Worm (Caenorhabditis elegans) whole organism, early embryonic: ENCODE data around the gene srj-20.
"Not testable (repeated sequence)": the region's sequence is repeated elsewhere in the genome, so short reads cannot be mapped to it uniquely, and the experiment has no call there.

ENCODE experiments used
- B0310.2 ChIP-seq: sonication (generic microtip); optimal IDR thresholded peaks from 2 replicates; lab custom pipeline; 2016; ENCODE audit warnings: mild to moderate bottlenecking, missing genetic modification characterization, missing compliant biosample characterization
- F13C5.2 ChIP-seq: sonication (generic microtip); optimal IDR thresholded peaks from 2 replicates; lab custom pipeline; 2017; ENCODE audit warnings: mild to moderate bottlenecking, missing genetic modification characterization, inconsistent platforms, missing compliant biosample characterization
- aly-1 ChIP-seq: sonication (generic microtip); optimal IDR thresholded peaks from 2 replicates; lab custom pipeline; 2016; ENCODE audit warnings: missing genetic modification characterization, missing compliant biosample characterization
- ama-1 ChIP-seq: fragments of 150-350 bp; optimal IDR thresholded peaks from 2 replicates; lab custom pipeline; 2014
- ceh-13 ChIP-seq: fragments of 200-800 bp; sonication (Bioruptor generic); optimal IDR thresholded peaks from 2 replicates; lab custom pipeline; 2018; ENCODE audit warnings: mild to moderate bottlenecking, missing genetic modification characterization, missing compliant biosample characterization
- ceh-36 ChIP-seq: sonication (generic microtip); optimal IDR thresholded peaks from 2 replicates; lab custom pipeline; 2016; ENCODE audit warnings: missing genetic modification characterization, inconsistent platforms, missing compliant biosample characterization
- ets-7 ChIP-seq: sonication (generic microtip); optimal IDR thresholded peaks from 2 replicates; lab custom pipeline; 2016; ENCODE audit warnings: missing genotype, missing genetic modification characterization, missing compliant biosample characterization
- flt-1 ChIP-seq: fragments of 200-800 bp; sonication (Bioruptor generic); IDR thresholded peaks from 2 replicates; pipeline ENCODE4 v1.3.6; 2022; ENCODE audit warnings: missing genetic modification characterization, missing compliant biosample characterization
- hmbx-1 ChIP-seq: sonication (generic microtip); optimal IDR thresholded peaks from 2 replicates; lab custom pipeline; 2016; ENCODE audit warnings: mild to moderate bottlenecking, missing genetic modification characterization, missing compliant biosample characterization
- hmg-4 ChIP-seq: fragments of 200-800 bp; sonication (Bioruptor generic); optimal IDR thresholded peaks from 2 replicates; lab custom pipeline; 2018; ENCODE audit warnings: mild to moderate bottlenecking, missing genetic modification characterization, missing compliant biosample characterization
- hnd-1 ChIP-seq: sonication (generic microtip); optimal IDR thresholded peaks from 2 replicates; lab custom pipeline; 2016; ENCODE audit warnings: missing genetic modification characterization, missing compliant biosample characterization
- pes-1 ChIP-seq: fragments of 200-800 bp; sonication (Bioruptor generic); IDR thresholded peaks from 2 replicates; pipeline ENCODE4 v1.3.6; 2022; ENCODE audit warnings: missing genetic modification reagents, missing genetic modification characterization, missing compliant biosample characterization
- scrt-1 ChIP-seq: fragments of 200-800 bp; sonication (Bioruptor generic); IDR thresholded peaks from 2 replicates; pipeline ENCODE4 v1.3.6; 2022; ENCODE audit warnings: missing genetic modification characterization, missing compliant biosample characterization
- sea-1 ChIP-seq: fragments of 200-800 bp; sonication (Bioruptor generic); conservative IDR thresholded peaks from 2 replicates; pipeline ENCODE4 v1.3.6; 2022; ENCODE audit warnings: missing genetic modification characterization, missing compliant biosample characterization
- tbx-11 ChIP-seq: fragments of 200-800 bp; sonication (Bioruptor generic); IDR thresholded peaks from 2 replicates; pipeline ENCODE4 v1.3.6; 2022; ENCODE audit warnings: missing genetic modification characterization, missing compliant biosample characterization
- tbx-37 ChIP-seq: fragments of 200-800 bp; sonication (Bioruptor generic); conservative IDR thresholded peaks from 2 replicates; pipeline ENCODE4 v1.3.6; 2022; ENCODE audit warnings: missing genetic modification reagents, missing genetic modification characterization, missing compliant biosample characterization
- tra-4 ChIP-seq: sonication (generic microtip); optimal IDR thresholded peaks from 2 replicates; lab custom pipeline; 2017; ENCODE audit warnings: missing genetic modification characterization, missing compliant biosample characterization

srj-20 gene

DNA sequence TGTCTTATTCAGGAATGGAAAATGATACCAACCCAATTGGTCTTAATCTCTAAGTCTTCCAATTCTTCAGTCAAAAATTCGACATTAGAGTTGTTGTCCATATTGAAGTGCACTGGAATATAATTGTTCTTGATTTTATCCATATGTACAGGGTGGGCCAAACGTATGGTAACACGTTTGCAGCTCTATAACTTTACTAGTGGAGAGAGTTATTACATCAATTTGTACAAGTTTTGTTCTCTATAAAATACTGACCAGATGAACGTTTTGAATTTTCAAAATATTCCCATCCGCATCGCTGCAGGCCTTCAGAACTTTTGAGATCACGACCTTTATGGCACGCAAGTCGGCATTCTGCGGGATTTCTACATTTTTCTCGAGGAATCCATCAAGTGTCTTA, 25.8 kb upstream of the srj-20 start, which contains the start of gene F53E10.5:
Gene F53E10.5, minus strand, starts transcription at position 101 of the 400 bp plus-strand sequence.
- TF ChIP-seq tbx-37 (GFP tag; lab: Robert Waterston, UW); pes-1 (GFP tag; lab: Robert Waterston, UW); hnd-1 (tag; lab: Kevin White, UChicago): not testable (repeated sequence)

DNA sequence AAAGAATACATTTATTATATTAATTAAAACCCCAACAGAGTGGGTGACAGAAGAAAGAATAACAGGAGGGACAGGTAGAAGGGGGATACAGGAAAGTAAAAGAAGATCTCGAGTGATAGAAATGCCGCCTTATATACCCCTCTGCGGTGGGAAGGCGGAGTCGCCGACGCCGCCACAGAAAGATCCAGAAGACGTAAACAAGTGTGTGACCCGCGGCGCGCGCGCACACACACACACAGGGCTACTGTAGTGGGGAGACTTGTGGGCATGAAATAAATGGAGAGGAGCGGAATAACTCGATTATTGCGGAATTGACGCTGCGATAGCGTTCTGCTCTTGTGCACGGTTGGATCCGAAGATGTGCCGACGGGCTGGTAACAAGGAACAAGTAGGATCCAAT, 22.7 kb upstream of the srj-20 start:
- TF ChIP-seq sea-1 (GFP tag; lab: Robert Waterston, UW), result no peak
- TF ChIP-seq ceh-36 (tag; lab: Kevin White, UChicago), result no peak
- TF ChIP-seq hmbx-1 (tag; lab: Kevin White, UChicago), result no peak
- TF ChIP-seq tbx-11 (GFP tag; lab: Robert Waterston, UW), result no peak
- TF ChIP-seq tbx-37 (GFP tag; lab: Robert Waterston, UW), result no peak
- TF ChIP-seq flt-1 (GFP tag; lab: Robert Waterston, UW), result no peak
- no peak for TF ChIP-seq tra-4 (tag; lab: Kevin White, UChicago)
- TF ChIP-seq hmg-4, result no peak
- no peak for TF ChIP-seq hnd-1 (tag; lab: Kevin White, UChicago)
- TF ChIP-seq ets-7 (tag; lab: Kevin White, UChicago), result no peak
- no peak for TF ChIP-seq B0310.2 (tag; lab: Kevin White, UChicago)
- no peak for TF ChIP-seq scrt-1
- no peak for TF ChIP-seq pes-1 (GFP tag; lab: Robert Waterston, UW)
- TF ChIP-seq aly-1, result no peak
- TF ChIP-seq F13C5.2, result no peak
- no peak for TF ChIP-seq ceh-13 (GFP tag; lab: Kevin White, UChicago)
- no peak for TF ChIP-seq ama-1

DNA sequence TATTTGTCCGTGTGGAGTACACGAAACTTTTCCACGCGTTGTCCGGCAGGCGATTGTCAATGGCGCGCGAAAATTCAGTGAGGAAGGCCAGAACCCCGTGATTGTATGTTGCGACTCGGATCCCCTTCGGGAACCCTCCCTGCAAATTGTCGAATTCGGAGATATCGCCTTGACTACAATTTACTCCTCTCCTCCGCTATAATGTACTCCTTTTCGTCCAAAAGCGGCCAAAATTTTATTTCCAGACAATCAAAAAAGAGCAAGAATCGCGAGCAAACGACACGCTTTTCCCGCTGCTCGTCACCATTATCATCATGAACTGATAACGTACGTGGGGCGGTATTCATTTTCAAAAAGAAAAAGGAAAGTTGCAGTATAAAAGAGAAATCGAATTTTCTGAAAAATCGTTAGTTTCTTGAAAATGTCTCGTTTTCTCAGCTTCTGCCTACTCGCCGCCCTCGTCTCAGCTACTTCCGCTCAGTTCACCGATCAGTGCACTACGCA, 19.2 kb upstream of the srj-20 start, which contains the start of gene irg-3:
Gene irg-3, plus strand, starts transcription at position 419 of the 504 bp plus-strand sequence.
- TF ChIP-seq B0310.2 (tag; lab: Kevin White, UChicago) (no peak), pes-1 (GFP tag; lab: Robert Waterston, UW) (no peak), ama-1 (no peak), ets-7 (tag; lab: Kevin White, UChicago) (no peak), tra-4 (tag; lab: Kevin White, UChicago) (no peak), F13C5.2 (no peak)

DNA sequence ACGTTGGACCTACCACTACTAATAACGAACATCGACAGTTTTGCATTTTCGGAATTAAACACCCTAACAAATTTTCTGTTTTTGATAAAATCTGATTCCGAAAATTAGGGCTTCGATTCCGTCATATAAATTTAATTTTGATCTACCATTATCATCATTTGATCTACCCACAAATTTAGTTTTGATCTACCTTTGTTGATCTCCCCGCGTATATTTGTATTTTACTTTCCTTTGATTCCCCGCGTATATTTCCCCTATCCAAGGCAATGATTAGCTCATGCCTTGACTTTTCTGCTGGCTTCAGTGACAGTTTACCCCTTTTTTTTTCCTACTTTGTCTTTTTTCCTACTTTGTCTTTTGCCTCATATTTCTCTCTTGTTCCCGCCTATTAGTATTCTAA, 16.8 kb upstream of the srj-20 start:
- TF ChIP-seq ets-7 (tag; lab: Kevin White, UChicago), result no peak
- no peak for TF ChIP-seq scrt-1
- no peak for TF ChIP-seq tbx-11 (GFP tag; lab: Robert Waterston, UW)
- no peak for TF ChIP-seq sea-1 (GFP tag; lab: Robert Waterston, UW)
- TF ChIP-seq ceh-13 (GFP tag; lab: Kevin White, UChicago), result no peak
- no peak for TF ChIP-seq hmbx-1 (tag; lab: Kevin White, UChicago)
- TF ChIP-seq aly-1, result no peak

DNA sequence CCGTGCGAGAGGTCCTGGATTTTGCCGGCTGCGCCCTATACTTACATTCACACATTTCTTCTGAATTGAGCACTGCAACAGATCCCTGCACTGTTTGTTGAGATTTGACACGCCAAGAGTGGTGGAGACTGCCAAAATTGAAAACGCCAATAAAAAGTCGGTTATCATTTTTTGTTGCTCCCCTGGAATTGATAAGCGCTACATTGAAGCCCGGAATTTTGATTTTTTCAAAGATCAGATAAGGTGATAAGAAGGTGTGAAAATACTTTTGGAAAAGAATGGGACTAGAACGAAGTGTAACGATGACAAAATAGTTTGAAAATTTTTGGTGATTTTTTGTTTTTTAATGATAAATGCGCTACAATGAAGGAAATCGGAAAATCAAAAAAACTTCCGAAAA, 12.7 kb upstream of the srj-20 start, which contains the start of gene C29G2.6:
Gene C29G2.6, minus strand, starts transcription at position 182 of the 400 bp plus-strand sequence.
- TF ChIP-seq F13C5.2 (no peak), pes-1 (GFP tag; lab: Robert Waterston, UW) (no peak), B0310.2 (tag; lab: Kevin White, UChicago) (no peak), tbx-11 (GFP tag; lab: Robert Waterston, UW) (no peak), ama-1 (no peak), scrt-1 (no peak), hnd-1 (tag; lab: Kevin White, UChicago) (no peak), hmg-4 (no peak), sea-1 (GFP tag; lab: Robert Waterston, UW) (no peak), flt-1 (GFP tag; lab: Robert Waterston, UW) (no peak), aly-1 (no peak), ets-7 (tag; lab: Kevin White, UChicago) (no peak), tbx-37 (GFP tag; lab: Robert Waterston, UW) (no peak), hmbx-1 (tag; lab: Kevin White, UChicago) (no peak), ceh-36 (tag; lab: Kevin White, UChicago) (no peak)

DNA sequence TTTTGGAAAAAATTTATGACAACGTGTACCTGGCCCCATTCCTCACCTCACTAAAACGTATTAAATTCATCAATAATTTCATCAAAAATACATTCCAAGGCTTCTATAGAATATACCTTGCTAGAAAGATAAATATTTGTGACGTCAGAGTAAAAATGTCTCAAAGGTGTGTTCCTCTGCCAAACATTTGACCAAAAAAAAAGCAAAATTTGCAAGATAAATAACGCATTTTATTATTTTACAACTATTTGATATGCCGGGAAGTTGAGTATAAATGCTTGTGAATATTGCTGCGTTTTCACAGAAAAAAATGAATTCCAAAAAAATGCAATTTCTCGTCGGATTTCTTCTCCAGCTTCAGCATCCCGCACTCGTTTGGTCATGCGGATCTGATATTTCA, 7.6 kb upstream of the srj-20 start, which contains the start of gene C29G2.3:
Gene C29G2.3, plus strand, starts transcription at position 301 of the 400 bp plus-strand sequence.
- no peak for TF ChIP-seq hmbx-1 (tag; lab: Kevin White, UChicago)
- TF ChIP-seq tra-4 (tag; lab: Kevin White, UChicago), result no peak
- TF ChIP-seq ceh-13 (GFP tag; lab: Kevin White, UChicago), result no peak
- no peak for TF ChIP-seq scrt-1
- TF ChIP-seq sea-1 (GFP tag; lab: Robert Waterston, UW), result no peak
- no peak for TF ChIP-seq ceh-36 (tag; lab: Kevin White, UChicago)

DNA sequence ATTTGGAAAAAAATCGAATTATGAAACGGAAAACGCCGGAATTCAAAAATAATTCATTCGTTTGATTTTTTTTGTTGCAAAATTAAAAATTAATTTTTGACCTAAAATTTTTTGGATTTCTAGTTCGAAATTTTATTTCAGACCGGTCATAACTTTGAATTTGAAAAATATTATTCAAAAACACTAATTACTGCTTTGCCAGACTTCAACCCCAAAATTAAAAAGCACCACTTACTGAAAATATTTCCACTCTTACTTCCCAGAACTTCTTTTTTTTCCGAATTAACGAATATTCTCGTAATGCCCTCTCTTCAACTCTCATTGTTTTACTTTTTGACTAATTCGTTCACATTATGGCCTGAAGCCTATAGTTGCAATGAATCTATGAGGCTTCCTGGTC, 4.6 kb upstream of the srj-20 start, which contains the start of gene srt-4:
Gene srt-4, plus strand, starts transcription at position 301 of the 400 bp plus-strand sequence.
- no peak for TF ChIP-seq tra-4 (tag; lab: Kevin White, UChicago)
- no peak for TF ChIP-seq sea-1 (GFP tag; lab: Robert Waterston, UW)
- TF ChIP-seq pes-1 (GFP tag; lab: Robert Waterston, UW), result no peak
- no peak for TF ChIP-seq scrt-1
- TF ChIP-seq F13C5.2, result no peak
- TF ChIP-seq ama-1, result no peak
- no peak for TF ChIP-seq B0310.2 (tag; lab: Kevin White, UChicago)
- TF ChIP-seq ceh-13 (GFP tag; lab: Kevin White, UChicago), result no peak
- TF ChIP-seq ets-7 (tag; lab: Kevin White, UChicago), result no peak
- TF ChIP-seq tbx-37 (GFP tag; lab: Robert Waterston, UW), result no peak
- no peak for TF ChIP-seq flt-1 (GFP tag; lab: Robert Waterston, UW)
- TF ChIP-seq tbx-11 (GFP tag; lab: Robert Waterston, UW), result no peak
- TF ChIP-seq hnd-1 (tag; lab: Kevin White, UChicago), result no peak
- no peak for TF ChIP-seq hmbx-1 (tag; lab: Kevin White, UChicago)
- no peak for TF ChIP-seq aly-1
- TF ChIP-seq hmg-4, result no peak
- TF ChIP-seq ceh-36 (tag; lab: Kevin White, UChicago), result no peak
